Worm (Caenorhabditis elegans): ENCODE measurements around the gene ssu-2.

DNA sequence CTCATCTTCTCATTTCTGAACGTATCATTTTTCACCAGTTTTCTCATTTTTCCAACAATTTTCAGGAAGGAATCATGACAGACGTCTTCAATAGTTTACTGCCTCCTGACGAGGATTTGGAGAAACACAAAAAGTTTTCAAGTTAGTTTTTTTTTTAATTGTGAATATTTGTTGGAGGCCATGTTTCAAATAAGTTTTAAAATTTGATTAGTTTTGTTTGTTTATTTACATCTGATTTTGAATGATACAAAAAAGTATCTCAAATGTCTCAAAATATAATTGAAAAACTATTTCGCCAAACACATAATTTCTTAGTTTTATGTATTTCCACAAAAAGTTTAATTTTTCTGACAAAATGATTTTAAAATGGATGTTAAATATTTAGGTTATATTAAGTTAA, at the start of gene ssu-2:
- TF ChIP-seq aptf-2 (GFP tag; conservative IDR thresholded peaks at IDR 0.05) (no peak), lin-54 (GFP tag; optimal IDR thresholded peaks at IDR 0.05) (no peak), F23B12.7 (tag; optimal IDR thresholded peaks at IDR 0.05; ENCODE audit: insufficient read depth) (no peak), nhr-90 (tag; optimal IDR thresholded peaks at IDR 0.05) (no peak), unc-62 (GFP tag; optimal IDR thresholded peaks at IDR 0.05) (no peak), ama-1 (optimal IDR thresholded peaks at IDR 0.05) (no peak), ama-1 (GFP tag; optimal IDR thresholded peaks at IDR 0.05) (no peak), hmg-20 (GFP tag; IDR thresholded peaks at IDR 0.05) (no peak), snpc-1.3 (tag; optimal IDR thresholded peaks at IDR 0.05; ENCODE audit: insufficient read depth) (no peak), unc-130 (GFP tag; optimal IDR thresholded peaks at IDR 0.05) (no peak)

All from whole organism, young adult.